Worm (Caenorhabditis elegans) whole organism, L4/young adult: Measurements from ENCODE around the gene thn-6.

Experiments
- W03F9.2 ChIP-seq: fragments of 150-350 bp; optimal IDR thresholded peaks from 2 replicates; lab custom pipeline; 2014; ENCODE audit warnings: missing biosample characterization, missing genetic modification characterization
- dao-5 ChIP-seq: sonication (generic microtip); optimal IDR thresholded peaks from 2 replicates; lab custom pipeline; 2016; ENCODE audit warnings: missing genotype, missing genetic modification characterization, moderate library complexity, missing compliant biosample characterization

DNA sequence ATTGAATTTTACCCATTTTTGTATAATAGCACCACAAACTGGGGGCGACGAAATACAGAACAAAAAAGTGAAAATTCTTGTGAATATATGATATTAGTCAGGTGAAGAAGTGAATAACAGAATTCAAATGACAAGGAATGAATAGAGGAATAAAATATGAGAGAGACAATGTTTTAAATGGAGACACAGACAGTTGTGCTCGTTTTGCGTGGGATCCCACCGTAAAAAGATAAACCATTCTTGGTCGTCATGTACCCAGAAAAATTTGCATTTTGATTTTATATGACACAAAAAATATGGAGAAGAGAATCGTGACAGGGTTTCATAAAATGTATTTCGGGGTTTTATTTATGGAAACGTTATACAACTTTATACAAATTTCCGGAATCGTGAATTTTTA lies 49.0 kb downstream of the thn-6 start, which contains the start of gene F36H12.17:
- no peak for TF ChIP-seq W03F9.2 (tag; lab: Kevin White, UChicago)
- no peak for TF ChIP-seq dao-5 (tag; lab: Kevin White, UChicago)
